Worm (Caenorhabditis elegans) whole organism, young adult: ENCODE data around the gene egl-44.

ENCODE experiments used
- F23B12.7 ChIP-seq: sonication (generic microtip); optimal IDR thresholded peaks from 2 replicates; lab custom pipeline; 2017; ENCODE audit warnings: missing genetic modification characterization, mild to moderate bottlenecking, missing compliant biosample characterization, antibody characterized with exemption, moderate library complexity; ENCODE audit not compliant: insufficient read depth
- F39B2.1 ChIP-seq: fragments of 200-800 bp; sonication (Bioruptor generic); IDR thresholded peaks from 2 replicates; pipeline ENCODE4 v1.3.6; 2022; ENCODE audit warnings: missing genetic modification reagents, missing genetic modification characterization, missing compliant biosample characterization
- attf-6 ChIP-seq: fragments of 200-800 bp; sonication (Bioruptor generic); IDR thresholded peaks from 2 replicates; pipeline ENCODE4 v1.3.6; 2022; ENCODE audit warnings: missing genetic modification reagents, missing genetic modification characterization, missing compliant biosample characterization
- bed-1 ChIP-seq: fragments of 200-800 bp; sonication (Bioruptor generic); IDR thresholded peaks from 2 replicates; pipeline ENCODE4 v1.3.6; 2022; ENCODE audit warnings: missing genetic modification reagents, missing genetic modification characterization, missing compliant biosample characterization
- ceh-91 ChIP-seq: fragments of 200-800 bp; sonication (Bioruptor generic); IDR thresholded peaks from 2 replicates; pipeline ENCODE4 v1.3.6; 2022; ENCODE audit warnings: missing genetic modification reagents, missing genetic modification characterization, missing compliant biosample characterization
- die-1 ChIP-seq: sonication (generic microtip); optimal IDR thresholded peaks from 2 replicates; lab custom pipeline; 2016; ENCODE audit warnings: missing genotype, mild to moderate bottlenecking, missing genetic modification characterization, missing compliant biosample characterization
- dox-1 ChIP-seq: fragments of 200-800 bp; sonication (Bioruptor generic); IDR thresholded peaks from 2 replicates; pipeline ENCODE4 v1.3.6; 2022; ENCODE audit warnings: missing genetic modification reagents, missing genetic modification characterization, missing compliant biosample characterization
- hlh-12 ChIP-seq: sonication (generic microtip); optimal IDR thresholded peaks from 2 replicates; lab custom pipeline; 2016; ENCODE audit warnings: missing genetic modification characterization, missing compliant biosample characterization
- madf-3 ChIP-seq: fragments of 200-800 bp; sonication (Bioruptor generic); IDR thresholded peaks from 2 replicates; pipeline ENCODE4 v1.3.6; 2022; ENCODE audit warnings: missing genetic modification reagents, missing genetic modification characterization, missing compliant biosample characterization
- nhr-120 ChIP-seq: fragments of 200-800 bp; sonication (Bioruptor generic); IDR thresholded peaks from 2 replicates; pipeline ENCODE4 v1.3.6; 2022; ENCODE audit warnings: missing genetic modification characterization, missing compliant biosample characterization
- unc-62 ChIP-seq: fragments of 150-350 bp; optimal IDR thresholded peaks from 2 replicates; lab custom pipeline; 2014; ENCODE audit warnings: missing biosample characterization, missing genetic modification reagents, missing genetic modification characterization
- xnd-1 ChIP-seq: sonication (generic microtip); optimal IDR thresholded peaks from 2 replicates; lab custom pipeline; 2016; ENCODE audit warnings: missing genotype, missing genetic modification reagents, missing genetic modification characterization, missing compliant biosample characterization
- ztf-6 ChIP-seq: fragments of 200-800 bp; sonication (Bioruptor generic); IDR thresholded peaks from 2 replicates; pipeline ENCODE4 v1.3.6; 2022; ENCODE audit warnings: missing genetic modification reagents, missing genetic modification characterization, missing compliant biosample characterization

Gene egl-44

ce11 chrII:5974878-5975277 lies 46.3 kb downstream of the egl-44 start, which contains the start of gene B0034.5:
Gene B0034.5 (minus strand): TSS chrII:5974978.
- TF ChIP-seq attf-6 (GFP tag; lab: Robert Waterston, UW): no peak
- no peak for TF ChIP-seq unc-62 (GFP tag; lab: Kevin White, UChicago)
- TF ChIP-seq die-1 (tag; lab: Kevin White, UChicago): no peak
- TF ChIP-seq nhr-120 (GFP tag; lab: Robert Waterston, UW): no peak
- TF ChIP-seq xnd-1: no peak
- TF ChIP-seq F39B2.1 (GFP tag; lab: Robert Waterston, UW): no peak
- no peak for TF ChIP-seq F23B12.7 (tag; lab: Kevin White, UChicago)
- TF ChIP-seq hlh-12 (tag; lab: Kevin White, UChicago): no peak

ce11 chrII:5988224-5988623 lies 59.6 kb downstream of the egl-44 start, which contains the start of gene ins-2:
Gene ins-2 (plus strand): TSS chrII:5988524.
- TF ChIP-seq ztf-6 (no peak), unc-62 (GFP tag; lab: Kevin White, UChicago) (no peak), ceh-91 (GFP tag; lab: Robert Waterston, UW) (no peak), madf-3 (GFP tag; lab: Robert Waterston, UW) (no peak), bed-1 (GFP tag; lab: Robert Waterston, UW) (no peak), dox-1 (GFP tag; lab: Robert Waterston, UW) (no peak)
